Fruit fly (Drosophila melanogaster): ENCODE data around the gene CG3407.
A peak's percentile ranks its signal among the peaks of the same experiment; 100 is the strongest.

Gene CG3407

dm6 chr2L:3765194-3765593, 48.0 kb downstream of the CG3407 start, which contains the start of gene CG43703:
CG43703 (plus strand) TSS chr2L:3765494.
- TF ChIP-seq tgo (GFP tag; IDR thresholded peaks at IDR 0.05) = no peak
- no peak for TF ChIP-seq Hmx (GFP tag; optimal IDR thresholded peaks at IDR 0.05)
- TF ChIP-seq odd (GFP tag; optimal IDR thresholded peaks at IDR 0.05) = no peak
- TF ChIP-seq CG34376 (GFP tag; optimal IDR thresholded peaks at IDR 0.05) = no peak
- TF ChIP-seq Med (GFP tag) = peak; percentile 0
- no peak for TF ChIP-seq CG1792 (GFP tag; optimal IDR thresholded peaks at IDR 0.05)
- TF ChIP-seq CG3847 (GFP tag; IDR thresholded peaks at IDR 0.05) = no peak
- no peak for TF ChIP-seq Lhr (GFP tag; optimal IDR thresholded peaks at IDR 0.05)

All from whole organism, embryonic.